Worm (Caenorhabditis elegans) whole organism, L4 larva: Measurements from ENCODE around the gene sra-29.

Experiments
- F37D6.2 ChIP-seq: sonication (generic microtip); optimal IDR thresholded peaks from 2 replicates; lab custom pipeline; 2016; ENCODE audit warnings: mild to moderate bottlenecking, missing genetic modification characterization, missing compliant biosample characterization
- F44E2.7 ChIP-seq: fragments of 200-800 bp; sonication (Bioruptor generic); IDR thresholded peaks from 2 replicates; pipeline ENCODE4 v2.1.2; 2022; ENCODE audit warnings: missing genetic modification characterization, missing compliant biosample characterization
- T26A8.4 ChIP-seq: fragments of 200-800 bp; sonication (Bioruptor generic); IDR thresholded peaks from 2 replicates; pipeline ENCODE4 v1.3.6; 2022; ENCODE audit warnings: missing genetic modification characterization, missing compliant biosample characterization
- Y5F2A.4 ChIP-seq: fragments of 200-800 bp; sonication (Bioruptor generic); optimal IDR thresholded peaks from 2 replicates; lab custom pipeline; 2018; ENCODE audit warnings: mild to moderate bottlenecking, missing genetic modification characterization, missing compliant biosample characterization
- ZK337.2 ChIP-seq: fragments of 200-800 bp; sonication (Bioruptor generic); IDR thresholded peaks from 2 replicates; pipeline ENCODE4 v1.3.6; 2022; ENCODE audit warnings: missing genetic modification reagents, missing genetic modification characterization, missing compliant biosample characterization
- aha-1 ChIP-seq: fragments of 150-350 bp; peaks from one replicate; lab custom pipeline; 2014; ENCODE audit warnings: missing biosample characterization, missing genetic modification characterization
- ama-1 ChIP-seq: fragments of 150-350 bp; optimal IDR thresholded peaks from 2 replicates; lab custom pipeline; 2014; ENCODE audit warnings: inconsistent platforms, mixed read lengths
- ceh-32 ChIP-seq: sonication (generic microtip); optimal IDR thresholded peaks from 2 replicates; lab custom pipeline; 2016; ENCODE audit warnings: mild to moderate bottlenecking, missing genetic modification characterization, missing compliant biosample characterization; ENCODE audit not compliant: poor library complexity
- ceh-44 ChIP-seq: fragments of 200-800 bp; sonication (Bioruptor generic); IDR thresholded peaks from 2 replicates; pipeline ENCODE4 v1.3.6; 2022; ENCODE audit warnings: missing genetic modification reagents, missing genetic modification characterization, missing compliant biosample characterization
- ceh-62 ChIP-seq: sonication (generic microtip); optimal IDR thresholded peaks from 2 replicates; lab custom pipeline; 2017; ENCODE audit warnings: missing biosample characterization, missing genetic modification characterization
- ceh-82 ChIP-seq: sonication (generic microtip); optimal IDR thresholded peaks from 2 replicates; lab custom pipeline; 2017; ENCODE audit warnings: missing biosample characterization, missing genetic modification characterization
- ces-1 ChIP-seq: fragments of 150-350 bp; sonication (generic microtip); optimal IDR thresholded peaks from 4 replicates; lab custom pipeline; 2014; ENCODE audit warnings: missing biosample characterization, missing genetic modification reagents, missing genetic modification characterization
- cey-2 ChIP-seq: sonication (generic microtip); optimal IDR thresholded peaks from 3 replicates; lab custom pipeline; 2017; ENCODE audit warnings: missing genetic modification characterization, mild to moderate bottlenecking, missing compliant biosample characterization, antibody characterized with exemption, borderline replicate concordance; ENCODE audit not compliant: insufficient read depth
- daf-16 ChIP-seq, 3 experiments: sonication (generic microtip); optimal IDR thresholded peaks; 2 replicates each; lab custom pipeline; 2016 to 2017; ENCODE audit warnings: missing genetic modification characterization in 3 of 3, missing genetic modification reagents in 3 of 3, mild to moderate bottlenecking in 2 of 3, missing compliant biosample characterization in 2 of 3, missing biosample characterization in 1 of 3, moderate library complexity in 1 of 3
- daf-19 ChIP-seq: fragments of 200-800 bp; sonication (Bioruptor generic); conservative IDR thresholded peaks from 2 replicates; pipeline ENCODE4 v1.3.6; 2022; ENCODE audit warnings: missing genetic modification characterization, missing compliant biosample characterization
- daf-8 ChIP-seq: fragments of 200-800 bp; sonication (Bioruptor generic); IDR thresholded peaks from 2 replicates; pipeline ENCODE4 v1.3.6; 2022; ENCODE audit warnings: missing genetic modification characterization, missing compliant biosample characterization
- dmd-6 ChIP-seq: fragments of 200-800 bp; sonication (Bioruptor generic); IDR thresholded peaks from 2 replicates; pipeline ENCODE4 v1.3.6; 2022; ENCODE audit warnings: missing genetic modification reagents, missing genetic modification characterization, missing compliant biosample characterization
- dmd-8 ChIP-seq: fragments of 200-800 bp; sonication (Bioruptor generic); IDR thresholded peaks from 2 replicates; pipeline ENCODE4 v1.3.6; 2022; ENCODE audit warnings: missing genetic modification characterization, missing compliant biosample characterization
- dpl-1 ChIP-seq: fragments of 150-350 bp; optimal IDR thresholded peaks from 2 replicates; lab custom pipeline; 2014; ENCODE audit warnings: missing biosample characterization, missing genetic modification reagents, missing genetic modification characterization
- dve-1 ChIP-seq: sonication (generic microtip); optimal IDR thresholded peaks from 2 replicates; lab custom pipeline; 2017; ENCODE audit warnings: antibody characterized with exemption, mild to moderate bottlenecking, missing genetic modification characterization, missing compliant biosample characterization; ENCODE audit not compliant: insufficient read depth
- egl-27 ChIP-seq: sonication (generic microtip); optimal IDR thresholded peaks from 3 replicates; lab custom pipeline; 2017; ENCODE audit warnings: missing biosample characterization, missing genetic modification reagents, missing genetic modification characterization
- hlh-11 ChIP-seq: fragments of 200-800 bp; sonication (Bioruptor generic); optimal IDR thresholded peaks from 2 replicates; lab custom pipeline; 2018; ENCODE audit warnings: mild to moderate bottlenecking, missing genetic modification characterization, missing compliant biosample characterization
- hlh-30 ChIP-seq: sonication (generic microtip); optimal IDR thresholded peaks from 2 replicates; lab custom pipeline; 2017; ENCODE audit warnings: antibody characterized with exemption, mild to moderate bottlenecking, missing genetic modification characterization, missing compliant biosample characterization; ENCODE audit not compliant: insufficient read depth
- lim-7 ChIP-seq: fragments of 200-800 bp; sonication (Bioruptor generic); IDR thresholded peaks from 2 replicates; pipeline ENCODE4 v1.3.6; 2022; ENCODE audit warnings: missing genetic modification characterization, missing compliant biosample characterization
- lin-1 ChIP-seq: fragments of 200-800 bp; sonication (Bioruptor generic); IDR thresholded peaks from 2 replicates; pipeline ENCODE4 v1.3.6; 2022; ENCODE audit warnings: missing genetic modification reagents, missing genetic modification characterization, missing compliant biosample characterization
- lin-15B ChIP-seq: fragments of 150-350 bp; sonication (generic microtip); optimal IDR thresholded peaks from 3 replicates; lab custom pipeline; 2014; ENCODE audit warnings: missing biosample characterization, missing genetic modification characterization
- madf-5 ChIP-seq, 2 experiments: fragments of 200-800 bp; sonication (Bioruptor generic); IDR thresholded peaks; 2 replicates each; pipeline ENCODE4 v1.3.6; 2022; ENCODE audit warnings: missing compliant biosample characterization in 2 of 2, missing genetic modification characterization in 2 of 2
- mes-2 ChIP-seq: sonication (generic microtip); optimal IDR thresholded peaks from 2 replicates; lab custom pipeline; 2016; ENCODE audit warnings: missing genotype, mild to moderate bottlenecking, missing genetic modification characterization, missing compliant biosample characterization; ENCODE audit not compliant: poor library complexity, severe bottlenecking
- mxl-3 ChIP-seq: fragments of 200-800 bp; sonication (Bioruptor generic); optimal IDR thresholded peaks from 2 replicates; lab custom pipeline; 2018; ENCODE audit warnings: mild to moderate bottlenecking, missing genetic modification characterization, missing compliant biosample characterization
- nhr-11 ChIP-seq: fragments of 150-350 bp; optimal IDR thresholded peaks from 2 replicates; lab custom pipeline; 2014; ENCODE audit warnings: missing biosample characterization, missing genetic modification characterization
- nhr-25 ChIP-seq: sonication (generic microtip); optimal IDR thresholded peaks from 2 replicates; lab custom pipeline; 2017; ENCODE audit warnings: missing genetic modification characterization, mild to moderate bottlenecking, missing compliant biosample characterization, antibody characterized with exemption, moderate library complexity, borderline replicate concordance; ENCODE audit not compliant: insufficient read depth
- nhr-28 ChIP-seq: fragments of 150-350 bp; optimal IDR thresholded peaks from 2 replicates; lab custom pipeline; 2014; ENCODE audit warnings: missing biosample characterization, missing genetic modification characterization
- nhr-42 ChIP-seq: fragments of 200-800 bp; sonication (Bioruptor generic); IDR thresholded peaks from 2 replicates; pipeline ENCODE4 v1.3.6; 2022; ENCODE audit warnings: missing genetic modification characterization, missing compliant biosample characterization
- nhr-6 ChIP-seq: fragments of 150-350 bp; optimal IDR thresholded peaks from 2 replicates; lab custom pipeline; 2014; ENCODE audit warnings: missing biosample characterization, missing genetic modification characterization
- nhr-76 ChIP-seq: fragments of 150-350 bp; optimal IDR thresholded peaks from 2 replicates; lab custom pipeline; 2014; ENCODE audit warnings: missing biosample characterization, missing genetic modification characterization
- nhr-77 ChIP-seq: fragments of 150-350 bp; optimal IDR thresholded peaks from 2 replicates; lab custom pipeline; 2014; ENCODE audit warnings: missing biosample characterization, missing genetic modification characterization
- pha-4 ChIP-seq, 2 experiments: fragments of 150-350 bp in 1 of 2; fragments of 200-800 bp in 1 of 2; sonication (Bioruptor generic) in 1 of 2; IDR thresholded peaks in 1 of 2; optimal IDR thresholded peaks in 1 of 2; 2 replicates each; pipeline versions ENCODE4 v1.3.6 to Lab custom; 2014 to 2022; ENCODE audit warnings: missing genetic modification characterization in 2 of 2, missing genetic modification reagents in 2 of 2, missing biosample characterization in 1 of 2, missing compliant biosample characterization in 1 of 2
- pqm-1 ChIP-seq: sonication (generic microtip); optimal IDR thresholded peaks from 2 replicates; lab custom pipeline; 2017; ENCODE audit warnings: missing biosample characterization, missing genetic modification characterization
- spr-1 ChIP-seq: sonication (generic microtip); optimal IDR thresholded peaks from 2 replicates; lab custom pipeline; 2016; ENCODE audit warnings: mild to moderate bottlenecking, missing genetic modification characterization, missing compliant biosample characterization
- unc-62 ChIP-seq, 3 experiments: fragments of 150-350 bp in 1 of 3; sonication (generic microtip); optimal IDR thresholded peaks in 2 of 3; peaks in 1 of 3; 1 replicate in 1 of 3; 2 replicates in 2 of 3; lab custom pipeline; 2014 to 2017; ENCODE audit warnings: missing biosample characterization in 3 of 3, missing genetic modification characterization in 3 of 3, missing genetic modification reagents in 3 of 3, missing genotype in 1 of 3
- vab-7 ChIP-seq: fragments of 200-800 bp; sonication (Bioruptor generic); IDR thresholded peaks from 2 replicates; pipeline ENCODE4 v1.3.6; 2022; ENCODE audit warnings: missing genetic modification reagents, missing genetic modification characterization, missing compliant biosample characterization
- zfp-2 ChIP-seq: sonication (generic microtip); optimal IDR thresholded peaks from 2 replicates; lab custom pipeline; 2016; ENCODE audit warnings: mild to moderate bottlenecking, missing genetic modification characterization, missing compliant biosample characterization

The sra-29 gene

DNA sequence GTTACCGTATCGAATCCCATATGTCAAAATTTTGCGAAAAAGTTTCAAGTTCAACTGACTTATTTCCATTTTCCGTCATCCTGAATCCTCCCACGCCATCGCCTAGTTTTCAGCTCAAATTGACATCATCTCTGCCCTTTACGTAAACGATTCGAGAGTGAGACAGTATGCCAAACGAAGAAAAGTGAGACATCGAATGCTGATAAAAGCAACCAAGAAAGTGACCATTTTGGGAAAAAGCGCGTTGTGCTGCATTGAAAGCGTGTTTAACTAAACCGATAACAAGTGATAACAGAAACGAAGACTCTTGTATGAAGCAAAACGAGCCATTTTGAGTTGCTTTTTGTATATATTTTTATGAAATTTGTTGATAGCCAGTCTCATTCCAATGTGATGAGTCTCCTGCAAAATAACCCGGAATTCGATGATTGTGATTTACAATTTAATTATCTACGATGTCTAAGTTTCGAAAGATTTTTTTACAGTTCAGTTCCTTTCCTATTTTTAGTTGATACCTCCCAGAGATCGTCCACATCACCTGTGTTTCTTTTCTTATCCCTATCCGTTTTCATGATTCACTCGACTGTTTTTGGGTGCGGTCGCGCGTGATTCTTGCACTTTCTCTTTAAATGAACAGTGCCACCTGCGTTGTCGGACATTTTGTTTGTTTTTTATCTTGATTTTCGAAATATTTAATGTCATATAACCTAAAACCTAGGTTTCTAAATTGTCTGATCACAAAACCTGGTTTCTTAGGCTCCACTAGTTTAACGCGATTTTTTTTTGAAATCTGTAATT lies 39.9 kb upstream of the sra-29 start:
- TF ChIP-seq nhr-28 = peak; percentile 76
- TF ChIP-seq aha-1 (tag; lab: Kevin White, UChicago) = peak; percentile 29
- no peak for TF ChIP-seq F37D6.2 (tag; lab: Kevin White, UChicago)
- TF ChIP-seq mes-2 (tag; lab: Kevin White, UChicago) = peak; percentile 22
- TF ChIP-seq T26A8.4 = 0 out of 2 replicates have a peak, but pooled peaks have one; percentile 14
- TF ChIP-seq dmd-6 (GFP tag; lab: Robert Waterston, UW) = peak; percentile 87
- TF ChIP-seq nhr-77 = peak; percentile 63
- peak; percentile 66 for TF ChIP-seq dve-1 (tag; lab: Kevin White, UChicago)
- 0 out of 2 replicates have a peak, but pooled peaks have one; percentile 39 for TF ChIP-seq lin-1 (GFP tag; lab: Robert Waterston, UW)
- TF ChIP-seq daf-19 = no peak
- TF ChIP-seq daf-16 (GFP tag; optimal IDR thresholded peaks at IDR 0.05; lab: Kevin White, UChicago) = no peak
- TF ChIP-seq daf-16 (tag; optimal IDR thresholded peaks at IDR 0.05; lab: Kevin White, UChicago) = peak; percentile 71
- TF ChIP-seq mxl-3 (GFP tag; lab: Kevin White, UChicago) = peak; percentile 64
- TF ChIP-seq lim-7 (GFP tag; lab: Robert Waterston, UW) = no peak
- peak in 1 of 2 experiments; percentile 86 for TF ChIP-seq unc-62 (GFP tag; optimal IDR thresholded peaks at IDR 0.05 in 1 of 2; lab: Kevin White, UChicago)
- TF ChIP-seq unc-62 (tag; optimal IDR thresholded peaks at IDR 0.05; lab: Kevin White, UChicago) = no peak
- TF ChIP-seq pqm-1 (tag; lab: Kevin White, UChicago) = peak; percentile 97
- TF ChIP-seq hlh-11 (tag; lab: Kevin White, UChicago) = peak; percentile 75
- no peak for TF ChIP-seq Y5F2A.4

DNA sequence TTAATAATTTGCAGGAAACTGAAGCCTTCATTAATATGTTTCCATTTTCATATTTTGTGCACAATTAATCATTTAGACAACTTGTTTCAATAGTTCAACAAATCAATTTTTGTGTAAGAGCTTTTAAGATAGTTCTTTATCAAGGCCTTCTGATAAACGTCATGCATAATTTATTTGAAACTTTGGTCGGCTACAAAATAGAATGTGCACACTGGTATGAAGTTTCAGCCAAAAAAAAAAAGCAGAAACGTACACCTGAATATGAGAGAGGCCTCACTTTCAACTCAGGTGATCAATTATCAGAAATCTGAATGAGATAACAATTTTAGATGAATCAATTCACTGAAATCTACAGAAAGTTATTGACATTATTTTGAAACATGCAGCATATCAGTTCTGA lies 39.0 kb upstream of the sra-29 start:
- TF ChIP-seq ZK337.2 (GFP tag; lab: Robert Waterston, UW) = no peak
- TF ChIP-seq nhr-77 = no peak
- TF ChIP-seq dve-1 (tag; lab: Kevin White, UChicago) = peak; percentile 40
- no peak for TF ChIP-seq dpl-1 (GFP tag; lab: Kevin White, UChicago)
- TF ChIP-seq hlh-30 (tag; lab: Kevin White, UChicago) = no peak
- TF ChIP-seq dmd-8 = no peak
- TF ChIP-seq dmd-6 (GFP tag; lab: Robert Waterston, UW) = peak; percentile 43
- no peak for TF ChIP-seq daf-8
- no peak for TF ChIP-seq ceh-32 (tag; lab: Kevin White, UChicago)
- TF ChIP-seq nhr-28 = peak; percentile 9
- peak; percentile 52 for TF ChIP-seq aha-1 (tag; lab: Kevin White, UChicago)
- no peak for TF ChIP-seq nhr-76 (tag; lab: Kevin White, UChicago)
- TF ChIP-seq daf-16 (GFP tag; optimal IDR thresholded peaks at IDR 0.05; lab: Kevin White, UChicago) = no peak
- peak; percentile 21 for TF ChIP-seq daf-16 (tag; optimal IDR thresholded peaks at IDR 0.05; lab: Kevin White, UChicago)

DNA sequence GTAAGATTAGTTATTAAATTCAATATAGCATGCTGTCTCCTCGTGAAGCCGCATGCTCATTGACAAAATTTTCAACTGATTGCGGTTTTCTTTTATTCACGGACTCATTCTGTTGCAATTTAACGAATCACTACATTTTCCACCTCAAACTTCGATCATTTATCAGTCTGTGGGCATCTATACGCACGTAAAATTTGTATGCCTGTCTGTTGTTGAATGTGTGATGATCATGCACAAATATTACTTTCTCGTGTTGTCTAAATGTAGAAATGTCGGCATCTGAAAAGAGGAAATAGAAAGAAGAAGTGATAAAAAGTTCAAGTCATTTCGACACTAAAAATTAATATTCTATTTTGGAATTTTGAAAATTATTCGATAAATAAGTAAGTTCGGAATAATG lies 37.0 kb upstream of the sra-29 start:
- no peak for TF ChIP-seq Y5F2A.4
- TF ChIP-seq pha-4 (GFP tag; IDR thresholded peaks at IDR 0.05; lab: Robert Waterston, UW) = no peak
- TF ChIP-seq pha-4 (tag; optimal IDR thresholded peaks at IDR 0.05; lab: Kevin White, UChicago) = no peak
- no peak for TF ChIP-seq vab-7
- TF ChIP-seq mes-2 (tag; lab: Kevin White, UChicago) = no peak
- no peak for TF ChIP-seq ama-1
- no peak for TF ChIP-seq ces-1
- TF ChIP-seq madf-5 (GFP tag; IDR thresholded peaks at IDR 0.05; lab: Robert Waterston, UW) = no peak
- TF ChIP-seq nhr-11 = no peak
- TF ChIP-seq spr-1 (tag; lab: Kevin White, UChicago) = no peak
- TF ChIP-seq dve-1 (tag; lab: Kevin White, UChicago) = peak; percentile 75
- no peak for TF ChIP-seq F44E2.7 (GFP tag; lab: Robert Waterston, UW)
- TF ChIP-seq ZK337.2 (GFP tag; lab: Robert Waterston, UW) = no peak
- peak; percentile 51 for TF ChIP-seq hlh-30 (tag; lab: Kevin White, UChicago)
- TF ChIP-seq ceh-44 = no peak
- TF ChIP-seq nhr-42 (GFP tag; lab: Robert Waterston, UW) = no peak
- TF ChIP-seq lin-15B = no peak
- no peak for TF ChIP-seq zfp-2 (tag; lab: Kevin White, UChicago)
- no peak for TF ChIP-seq F37D6.2 (tag; lab: Kevin White, UChicago)
- no peak for TF ChIP-seq aha-1 (tag; lab: Kevin White, UChicago)
- no peak for TF ChIP-seq ceh-82 (tag; lab: Kevin White, UChicago)
- no peak for TF ChIP-seq cey-2 (tag; lab: Kevin White, UChicago)
- peak; percentile 70 for TF ChIP-seq dmd-6 (GFP tag; lab: Robert Waterston, UW)
- no peak for TF ChIP-seq egl-27
- no peak for TF ChIP-seq nhr-25 (tag; lab: Kevin White, UChicago)
- no peak for TF ChIP-seq nhr-6 (tag; lab: Kevin White, UChicago)
- no peak for TF ChIP-seq nhr-76 (tag; lab: Kevin White, UChicago)
- TF ChIP-seq ceh-62 (tag; lab: Kevin White, UChicago) = no peak
